Worm (Caenorhabditis elegans): ENCODE data around the gene srx-96.

Gene srx-96

ce11 chrV:13703960-13704359, 7.2 kb upstream of the srx-96 start, which contains the start of gene T01D3.3:
TSS of gene T01D3.3 (plus strand) at chrV:13704271.
- TF ChIP-seq nhr-2 (tag; optimal IDR thresholded peaks at IDR 0.05) (peak; percentile 1), flh-1 (GFP tag; optimal IDR thresholded peaks at IDR 0.05) (no peak)

ce11 chrV:13707295-13707694, 3.9 kb upstream of the srx-96 start, which contains the start of gene hlh-34:
TSS of gene hlh-34 (minus strand) at chrV:13707395.
- TF ChIP-seq sptf-1 (tag; optimal IDR thresholded peaks at IDR 0.05) (no peak), ces-1 (GFP tag; optimal IDR thresholded peaks at IDR 0.05) (peak; percentile 79)

ce11 chrV:13715223-13715686, 4.1 kb downstream of the srx-96 start, which contains the start of gene zipt-9:
TSS of gene zipt-9 (minus strand) at chrV:13715273.
- TF ChIP-seq elt-3 (tag; optimal IDR thresholded peaks at IDR 0.05) (no peak), elt-1 (tag; optimal IDR thresholded peaks at IDR 0.05; ENCODE audit: borderline replicate concordance, insufficient read depth) (peak; percentile 6), zip-8 (tag; optimal IDR thresholded peaks at IDR 0.05) (no peak), snpc-4 (tag; optimal IDR thresholded peaks at IDR 0.05) (no peak), mab-5 (tag; optimal IDR thresholded peaks at IDR 0.05) (no peak), nhr-28 (tag; optimal IDR thresholded peaks at IDR 0.05) (no peak), mep-1 (tag; optimal IDR thresholded peaks at IDR 0.05) (peak; percentile 83), bed-3 (GFP tag; optimal IDR thresholded peaks at IDR 0.05) (no peak), ham-2 (GFP tag; optimal IDR thresholded peaks at IDR 0.05) (no peak), unc-62 (GFP tag; optimal IDR thresholded peaks at IDR 0.05) (no peak), unc-120 (tag; optimal IDR thresholded peaks at IDR 0.05; ENCODE audit: poor library complexity, severe bottlenecking) (no peak), blmp-1 (tag; optimal IDR thresholded peaks at IDR 0.05) (peak; percentile 46), nhr-237 (tag; optimal IDR thresholded peaks at IDR 0.05) (peak; percentile 66), pha-4 (tag; optimal IDR thresholded peaks at IDR 0.05) (peak; percentile 42), nhr-12 (tag; optimal IDR thresholded peaks at IDR 0.05) (no peak), cnd-1 (tag; optimal IDR thresholded peaks at IDR 0.05) (peak; percentile 54), lin-32 (GFP tag; optimal IDR thresholded peaks at IDR 0.05) (peak; percentile 20), ceh-39 (tag; optimal IDR thresholded peaks at IDR 0.05) (peak; percentile 9), sem-2 (GFP tag; optimal IDR thresholded peaks at IDR 0.05) (peak; percentile 9), nhr-2 (tag; optimal IDR thresholded peaks at IDR 0.05) (no peak), sptf-1 (tag; optimal IDR thresholded peaks at IDR 0.05) (peak; percentile 79), flh-1 (GFP tag; optimal IDR thresholded peaks at IDR 0.05) (no peak), unc-39 (tag; optimal IDR thresholded peaks at IDR 0.05) (no peak), ceh-43 (GFP tag; optimal IDR thresholded peaks at IDR 0.05) (no peak), drap-1 (GFP tag; optimal IDR thresholded peaks at IDR 0.05) (peak; percentile 35), ces-1 (GFP tag; optimal IDR thresholded peaks at IDR 0.05) (no peak), M03D4.4 (tag; optimal IDR thresholded peaks at IDR 0.05) (peak; percentile 42), ceh-83 (GFP tag; optimal IDR thresholded peaks at IDR 0.05) (no peak), hlh-1 (tag; optimal IDR thresholded peaks at IDR 0.05) (no peak), lin-13 (tag; optimal IDR thresholded peaks at IDR 0.05) (peak; percentile 64), ztf-11 (tag; optimal IDR thresholded peaks at IDR 0.05) (no peak), lsy-2 (tag; optimal IDR thresholded peaks at IDR 0.05) (peak; percentile 68), nhr-76 (tag; optimal IDR thresholded peaks at IDR 0.05) (no peak), mls-2 (tag; optimal IDR thresholded peaks at IDR 0.05) (no peak), tbx-8 (GFP tag; optimal IDR thresholded peaks at IDR 0.05) (no peak)

ce11 chrV:13716531-13716930, 5.4 kb downstream of the srx-96 start, which contains the start of gene T01D3.6:
TSS of gene T01D3.6 (plus strand) at chrV:13716824.
- no peak for TF ChIP-seq snpc-4 (tag; optimal IDR thresholded peaks at IDR 0.05)
- no peak for TF ChIP-seq flh-1 (GFP tag; optimal IDR thresholded peaks at IDR 0.05)
- TF ChIP-seq mls-2 (tag; optimal IDR thresholded peaks at IDR 0.05) = no peak
- no peak for TF ChIP-seq lin-32 (GFP tag; optimal IDR thresholded peaks at IDR 0.05)
- no peak for TF ChIP-seq M03D4.4 (tag; optimal IDR thresholded peaks at IDR 0.05)
- TF ChIP-seq ceh-39 (tag; optimal IDR thresholded peaks at IDR 0.05) = no peak
- no peak for TF ChIP-seq elt-1 (tag; optimal IDR thresholded peaks at IDR 0.05; ENCODE audit: borderline replicate concordance, insufficient read depth)
- no peak for TF ChIP-seq blmp-1 (tag; optimal IDR thresholded peaks at IDR 0.05)
- TF ChIP-seq ces-1 (GFP tag; optimal IDR thresholded peaks at IDR 0.05) = no peak
- no peak for TF ChIP-seq bed-3 (GFP tag; optimal IDR thresholded peaks at IDR 0.05)
- TF ChIP-seq ceh-43 (GFP tag; optimal IDR thresholded peaks at IDR 0.05) = no peak
- no peak for TF ChIP-seq tbx-8 (GFP tag; optimal IDR thresholded peaks at IDR 0.05)
- TF ChIP-seq unc-120 (tag; optimal IDR thresholded peaks at IDR 0.05; ENCODE audit: poor library complexity, severe bottlenecking) = no peak
- no peak for TF ChIP-seq pha-4 (tag; optimal IDR thresholded peaks at IDR 0.05)

All from whole organism, mixed stage, embryonic.